Worm (Caenorhabditis elegans): Measurements from ENCODE around the gene Y38H6C.4.

ce11 chrV:20486549-20486948 lies 18.3 kb downstream of the Y38H6C.4 start:
- TF ChIP-seq ztf-4 (tag; optimal IDR thresholded peaks at IDR 0.05) (no peak), unc-39 (tag; optimal IDR thresholded peaks at IDR 0.05) (no peak), egl-27 (tag; optimal IDR thresholded peaks at IDR 0.05) (no peak), nhr-11 (tag; optimal IDR thresholded peaks at IDR 0.05) (no peak)

Data from whole organism, L3 larva.